Fruit fly (Drosophila melanogaster) whole organism, embryonic: ENCODE results near the gene CG31259.

ENCODE experiments used
- Aef1 ChIP-seq: fragments of 200-800 bp; sonication (Bioruptor generic); IDR thresholded peaks from 3 replicates; pipeline ENCODE4 v1.3.6; 2022; ENCODE audit warnings: missing biosample characterization, missing genetic modification characterization
- Antp ChIP-seq: fragments of 200-800 bp; sonication (Bioruptor generic); optimal IDR thresholded peaks from 3 replicates; lab custom pipeline; 2016; ENCODE audit warnings: missing biosample characterization, missing genetic modification characterization
- Awh ChIP-seq: fragments of 200-800 bp; sonication (Bioruptor generic); IDR thresholded peaks from 2 replicates; pipeline ENCODE4, ENCODE4 v1.3.6; 2022; ENCODE audit warnings: missing biosample characterization, missing genetic modification characterization
- Bdp1 ChIP-seq: fragments of 200-800 bp; sonication (Bioruptor generic); optimal IDR thresholded peaks from 3 replicates; lab custom pipeline; 2016; ENCODE audit warnings: missing biosample characterization, missing genetic modification characterization
- Blimp-1 ChIP-seq: fragments of 200-800 bp; sonication (Bioruptor generic); optimal IDR thresholded peaks from 3 replicates; lab custom pipeline; 2018; ENCODE audit warnings: missing biosample characterization, missing genetic modification characterization, mild to moderate bottlenecking, moderate library complexity, missing genetic modification reagents
- CG11247 ChIP-seq: fragments of 200-800 bp; sonication (Bioruptor generic); IDR thresholded peaks from 2 replicates; pipeline ENCODE4 v1.3.6; 2022; ENCODE audit warnings: missing biosample characterization, missing genetic modification characterization
- CG11456 ChIP-seq: fragments of 200-800 bp; sonication (Bioruptor generic); IDR thresholded peaks from 3 replicates; pipeline ENCODE4 v1.3.6; 2022; ENCODE audit warnings: missing biosample characterization, missing genetic modification characterization
- CG11696 ChIP-seq: fragments of 200-800 bp; sonication (Bioruptor generic); IDR thresholded peaks from 2 replicates; pipeline ENCODE4 v1.3.6; 2022; ENCODE audit warnings: missing biosample characterization, missing genetic modification characterization
- CG12744 ChIP-seq: fragments of 200-800 bp; sonication (Bioruptor generic); optimal IDR thresholded peaks from 2 replicates; lab custom pipeline; 2016; ENCODE audit warnings: missing biosample characterization, missing genetic modification characterization
- CG15514 ChIP-seq: fragments of 200-800 bp; sonication (Bioruptor generic); optimal IDR thresholded peaks from 3 replicates; lab custom pipeline; 2017; ENCODE audit warnings: missing biosample characterization, missing genetic modification characterization, mild to moderate bottlenecking, moderate library complexity, missing genetic modification reagents
- CG16863 ChIP-seq: fragments of 200-800 bp; sonication (Bioruptor generic); optimal IDR thresholded peaks from 3 replicates; lab custom pipeline; 2016; ENCODE audit warnings: missing biosample characterization, missing genetic modification characterization
- CG3163 ChIP-seq: fragments of 200-800 bp; sonication (Bioruptor generic); optimal IDR thresholded peaks from 3 replicates; lab custom pipeline; 2016; ENCODE audit warnings: missing biosample characterization, missing genetic modification characterization
- CG32767 ChIP-seq: fragments of 200-800 bp; sonication (Bioruptor generic); IDR thresholded peaks from 2 replicates; pipeline ENCODE4 v1.3.6; 2022; ENCODE audit warnings: missing biosample characterization, missing genetic modification characterization
- CG3838 ChIP-seq: fragments of 200-800 bp; sonication (Bioruptor generic); optimal IDR thresholded peaks from 3 replicates; lab custom pipeline; 2016; ENCODE audit warnings: missing biosample characterization, missing genetic modification characterization
- CG4404 ChIP-seq: fragments of 200-800 bp; sonication (Bioruptor generic); IDR thresholded peaks from 2 replicates; pipeline ENCODE4 v1.3.6; 2022; ENCODE audit warnings: missing biosample characterization, missing genetic modification characterization
- CG7357 ChIP-seq: fragments of 200-800 bp; sonication (Bioruptor generic); IDR thresholded peaks from 3 replicates; pipeline ENCODE4 v1.3.6; 2022; ENCODE audit warnings: missing biosample characterization, missing genetic modification characterization
- CG7745 ChIP-seq: fragments of 200-800 bp; sonication (Bioruptor generic); optimal IDR thresholded peaks from 2 replicates; lab custom pipeline; 2018; ENCODE audit warnings: missing biosample characterization, mild to moderate bottlenecking, missing genetic modification characterization, moderate library complexity
- Dad ChIP-seq: fragments of 200-800 bp; sonication (Bioruptor generic); optimal IDR thresholded peaks from 3 replicates; lab custom pipeline; 2016; ENCODE audit warnings: missing biosample characterization, missing genetic modification characterization
- Dp ChIP-seq: fragments of 200-800 bp; sonication (Bioruptor generic); optimal IDR thresholded peaks from 2 replicates; lab custom pipeline; 2018; ENCODE audit warnings: missing biosample characterization, mild to moderate bottlenecking, missing genetic modification characterization, moderate library complexity
- Elba2 ChIP-seq: fragments of 200-800 bp; sonication (Bioruptor generic); optimal IDR thresholded peaks from 3 replicates; lab custom pipeline; 2016; ENCODE audit warnings: missing biosample characterization, missing genetic modification characterization
- Gug ChIP-seq: fragments of 200-800 bp; sonication (Bioruptor generic); IDR thresholded peaks from 4 replicates; pipeline ENCODE4 v1.3.6; 2022; ENCODE audit warnings: missing biosample characterization, missing genetic modification characterization
- HmgD ChIP-seq: fragments of 200-800 bp; sonication (Bioruptor generic); optimal IDR thresholded peaks from 3 replicates; lab custom pipeline; 2016; ENCODE audit warnings: missing biosample characterization, missing genetic modification characterization
- HmgZ ChIP-seq: fragments of 200-800 bp; sonication (Bioruptor generic); optimal IDR thresholded peaks from 2 replicates; lab custom pipeline; 2018; ENCODE audit warnings: missing biosample characterization, mild to moderate bottlenecking, missing genetic modification characterization
- Hr3 ChIP-seq: fragments of 200-800 bp; sonication (Bioruptor generic); optimal IDR thresholded peaks from 3 replicates; lab custom pipeline; 2016; ENCODE audit warnings: missing biosample characterization, missing genetic modification characterization
- Lim3 ChIP-seq: fragments of 200-800 bp; sonication (Bioruptor generic); IDR thresholded peaks from 2 replicates; pipeline ENCODE4 v1.3.6; 2022; ENCODE audit warnings: missing biosample characterization, missing genetic modification characterization
- Max ChIP-seq: fragments of 200-800 bp; sonication (Bioruptor generic); optimal IDR thresholded peaks from 2 replicates; lab custom pipeline; 2016; ENCODE audit warnings: missing biosample characterization, mild to moderate bottlenecking, missing genetic modification characterization
- Mrtf ChIP-seq: fragments of 200-800 bp; sonication (Bioruptor generic); IDR thresholded peaks from 3 replicates; pipeline ENCODE4 v1.3.6; 2022; ENCODE audit warnings: missing biosample characterization, missing genetic modification characterization
- Poxn ChIP-seq: fragments of 200-800 bp; sonication (Bioruptor generic); IDR thresholded peaks from 2 replicates; pipeline ENCODE4 v1.3.6; 2022; ENCODE audit warnings: missing biosample characterization, missing genetic modification characterization
- Rx ChIP-seq: fragments of 200-800 bp; sonication (Bioruptor generic); IDR thresholded peaks from 2 replicates; pipeline ENCODE4 v1.3.6; 2022; ENCODE audit warnings: missing biosample characterization, missing genetic modification characterization
- Sin3A ChIP-seq: fragments of >200 bp; optimal IDR thresholded peaks from 2 replicates; lab custom pipeline; 2018
- TFAM ChIP-seq: fragments of 200-800 bp; sonication (Bioruptor generic); optimal IDR thresholded peaks from 2 replicates; lab custom pipeline; 2017; ENCODE audit warnings: missing biosample characterization, missing genetic modification characterization, inconsistent platforms
- az2 ChIP-seq: fragments of 200-800 bp; sonication (Bioruptor generic); optimal IDR thresholded peaks from 3 replicates; lab custom pipeline; 2016; ENCODE audit warnings: missing biosample characterization, missing genetic modification characterization
- bbx ChIP-seq: fragments of 200-800 bp; sonication (Bioruptor generic); IDR thresholded peaks from 2 replicates; pipeline ENCODE4 v1.3.6; 2022; ENCODE audit warnings: missing biosample characterization, missing genetic modification characterization; ENCODE audit not compliant: partially characterized antibody
- bsh ChIP-seq, 2 experiments: fragments of 200-800 bp; sonication (Bioruptor generic); optimal IDR thresholded peaks; 2 replicates each; lab custom pipeline; 2017 to 2018; ENCODE audit warnings: mild to moderate bottlenecking in 2 of 2, missing biosample characterization in 2 of 2, missing genetic modification characterization in 2 of 2, moderate library complexity in 1 of 2
- cad ChIP-seq: fragments of >200 bp; optimal IDR thresholded peaks from 2 replicates; lab custom pipeline; 2017; ENCODE audit warnings: missing biosample characterization, missing genetic modification characterization
- cas ChIP-seq: fragments of 200-800 bp; sonication (Bioruptor generic); IDR thresholded peaks from 2 replicates; pipeline ENCODE4 v1.3.6; 2022; ENCODE audit warnings: missing biosample characterization, missing genetic modification characterization
- cg ChIP-seq: fragments of 200-800 bp; sonication (Bioruptor generic); optimal IDR thresholded peaks from 3 replicates; lab custom pipeline; 2019; ENCODE audit warnings: missing biosample characterization, mild to moderate bottlenecking, missing genetic modification characterization, moderate library complexity
- da ChIP-seq: fragments of 200-800 bp; sonication (Bioruptor generic); optimal IDR thresholded peaks from 2 replicates; lab custom pipeline; 2016; ENCODE audit warnings: missing biosample characterization, missing genetic modification characterization
- danr ChIP-seq: fragments of 200-800 bp; sonication (Bioruptor generic); IDR thresholded peaks from 2 replicates; pipeline ENCODE4 v1.3.6; 2022; ENCODE audit warnings: missing biosample characterization, missing genetic modification characterization
- ftz-f1 ChIP-seq: fragments of 200-800 bp; sonication (Bioruptor generic); optimal IDR thresholded peaks from 2 replicates; lab custom pipeline; 2016; ENCODE audit warnings: missing biosample characterization, missing genetic modification characterization
- fu2 ChIP-seq: fragments of 200-800 bp; sonication (Bioruptor generic); optimal IDR thresholded peaks from 2 replicates; lab custom pipeline; 2016; ENCODE audit warnings: missing biosample characterization, missing genetic modification characterization
- gcm ChIP-seq: fragments of 200-800 bp; sonication (Bioruptor generic); optimal IDR thresholded peaks from 2 replicates; lab custom pipeline; 2019; ENCODE audit warnings: missing biosample characterization, mild to moderate bottlenecking, missing genetic modification characterization, moderate library complexity
- ham ChIP-seq: fragments of 200-800 bp; sonication (Bioruptor generic); IDR thresholded peaks from 2 replicates; pipeline ENCODE4 v1.3.6; 2022; ENCODE audit warnings: missing biosample characterization, missing genetic modification characterization
- jing ChIP-seq: fragments of 200-800 bp; sonication (Bioruptor generic); optimal IDR thresholded peaks from 2 replicates; lab custom pipeline; 2018; ENCODE audit warnings: missing biosample characterization, mild to moderate bottlenecking, missing genetic modification characterization
- lmd ChIP-seq: fragments of 200-800 bp; sonication (Bioruptor generic); IDR thresholded peaks from 2 replicates; pipeline ENCODE4 v1.3.6; 2022; ENCODE audit warnings: missing biosample characterization, missing genetic modification characterization
- luna ChIP-seq: fragments of 200-800 bp; sonication (Bioruptor generic); optimal IDR thresholded peaks from 2 replicates; lab custom pipeline; 2016; ENCODE audit warnings: missing biosample characterization, missing genetic modification characterization
- rib ChIP-seq: fragments of 200-800 bp; sonication (Bioruptor generic); IDR thresholded peaks from 2 replicates; pipeline ENCODE4 v1.3.6; 2022; ENCODE audit warnings: missing biosample characterization, missing genetic modification characterization
- sens-2 ChIP-seq: fragments of 200-800 bp; sonication (Bioruptor generic); IDR thresholded peaks from 2 replicates; pipeline ENCODE4 v1.3.6; 2022; ENCODE audit warnings: missing biosample characterization, missing genetic modification characterization
- sob ChIP-seq: fragments of 200-800 bp; sonication (Bioruptor generic); IDR thresholded peaks from 2 replicates; pipeline ENCODE4 v1.3.6; 2022; ENCODE audit warnings: missing biosample characterization, missing genetic modification characterization
- stwl ChIP-seq: fragments of 200-800 bp; sonication (Bioruptor generic); optimal IDR thresholded peaks from 3 replicates; lab custom pipeline; 2018; ENCODE audit warnings: missing biosample characterization, mild to moderate bottlenecking, missing genetic modification characterization, moderate library complexity
- tgo ChIP-seq: fragments of 200-800 bp; sonication (Bioruptor generic); IDR thresholded peaks from 3 replicates; pipeline ENCODE4 v1.3.6; 2022; ENCODE audit warnings: missing biosample characterization, missing genetic modification characterization
- ttk ChIP-seq: fragments of 200-800 bp; sonication (Bioruptor generic); IDR thresholded peaks from 2 replicates; pipeline ENCODE4 v2.1.2; 2022; ENCODE audit warnings: missing biosample characterization, missing genetic modification characterization
- unc-4 ChIP-seq: fragments of 200-800 bp; sonication (Bioruptor generic); IDR thresholded peaks from 2 replicates; pipeline ENCODE4 v1.3.6; 2022; ENCODE audit warnings: missing biosample characterization, missing genetic modification characterization; ENCODE audit not compliant: partially characterized antibody
- yki ChIP-seq: fragments of >200 bp; optimal IDR thresholded peaks from 3 replicates; lab custom pipeline; 2018
- zfh1 ChIP-seq: fragments of 200-800 bp; sonication (Bioruptor generic); IDR thresholded peaks from 3 replicates; pipeline ENCODE4 v1.3.6; 2022; ENCODE audit warnings: missing biosample characterization, missing genetic modification characterization

The CG31259 gene

dm6 chr3R:8562484-8562886, 38.7 kb downstream of the CG31259 start, which contains the start of the genes mRpS18A and CG31460 (continued):
- TF ChIP-seq unc-4: peak; percentile 76
- peak; percentile 28 for TF ChIP-seq HmgZ
- TF ChIP-seq cad (GFP tag; lab: Kevin White, UChicago): no peak
- no peak for TF ChIP-seq ftz-f1 (GFP tag; lab: Kevin White, UChicago)
- no peak for TF ChIP-seq yki (lab: Kevin White, UChicago)
- no peak for TF ChIP-seq Elba2 (GFP tag; lab: Kevin White, UChicago)
- TF ChIP-seq Lim3: no peak
- TF ChIP-seq ttk (GFP tag; lab: Robert Waterston, UW): no peak
- no peak for TF ChIP-seq Mrtf (GFP tag; lab: Robert Waterston, UW)
- no peak for TF ChIP-seq CG4404 (GFP tag; lab: Robert Waterston, UW)
- TF ChIP-seq CG7745 (tag; lab: Kevin White, UChicago): no peak
- TF ChIP-seq Dad (GFP tag; lab: Kevin White, UChicago): no peak
- TF ChIP-seq CG3163 (GFP tag; lab: Kevin White, UChicago): no peak
- no peak for TF ChIP-seq Gug (GFP tag; lab: Robert Waterston, UW)
- no peak for TF ChIP-seq zfh1 (GFP tag; lab: Robert Waterston, UW)
- no peak for TF ChIP-seq Antp (GFP tag; lab: Kevin White, UChicago)
- TF ChIP-seq gcm (GFP tag; lab: Kevin White, UChicago): no peak
- no peak for TF ChIP-seq Awh (GFP tag; lab: Robert Waterston, UW)
- TF ChIP-seq cg: no peak
- no peak for TF ChIP-seq danr
- no peak for TF ChIP-seq rib
- TF ChIP-seq CG32767 (GFP tag; lab: Robert Waterston, UW): no peak
- 0 out of 3 replicates have a peak, but pooled peaks have one; percentile 14 for TF ChIP-seq Aef1 (GFP tag; lab: Robert Waterston, UW)
- TF ChIP-seq bbx (GFP tag; lab: Robert Waterston, UW): peak; percentile 44; the same call in 1 of the 2 replicates
- no peak for TF ChIP-seq CG7357 (GFP tag; lab: Robert Waterston, UW)
- TF ChIP-seq Bdp1: no peak
- TF ChIP-seq cas (GFP tag; lab: Robert Waterston, UW): no peak
- no peak for TF ChIP-seq CG11456 (GFP tag; lab: Robert Waterston, UW)
- no peak for TF ChIP-seq Sin3A (lab: Kevin White, UChicago)
- TF ChIP-seq CG11247 (GFP tag; lab: Robert Waterston, UW): no peak
- peak; percentile 5 for TF ChIP-seq CG15514 (GFP tag; lab: Kevin White, UChicago)
- TF ChIP-seq fu2 (GFP tag; lab: Kevin White, UChicago): no peak
- TF ChIP-seq jing (GFP tag; lab: Kevin White, UChicago): no peak
- no peak for TF ChIP-seq az2
- no peak for TF ChIP-seq Poxn (GFP tag; lab: Robert Waterston, UW)
- TF ChIP-seq Hr3 (GFP tag; lab: Kevin White, UChicago): no peak
- TF ChIP-seq TFAM (GFP tag; lab: Kevin White, UChicago): no peak
- no peak for TF ChIP-seq CG16863 (GFP tag; lab: Kevin White, UChicago)
- TF ChIP-seq HmgD (GFP tag; lab: Kevin White, UChicago): no peak
- TF ChIP-seq CG3838 (GFP tag; lab: Kevin White, UChicago): no peak
- TF ChIP-seq CG11696 (GFP tag; lab: Robert Waterston, UW): no peak
- TF ChIP-seq tgo (GFP tag; lab: Robert Waterston, UW): no peak
- no peak for TF ChIP-seq sens-2 (GFP tag; lab: Robert Waterston, UW)
- peak; percentile 68 for TF ChIP-seq stwl (tag; lab: Kevin White, UChicago)
- no peak for TF ChIP-seq bsh (GFP tag; optimal IDR thresholded peaks at IDR 0.05; lab: Kevin White, UChicago)
- no peak for TF ChIP-seq da (GFP tag; lab: Kevin White, UChicago)
- no peak for TF ChIP-seq CG12744 (GFP tag; lab: Kevin White, UChicago)
- no peak for TF ChIP-seq Blimp-1 (GFP tag; lab: Kevin White, UChicago)
- no peak for TF ChIP-seq sob (GFP tag; lab: Robert Waterston, UW)
- no peak for TF ChIP-seq luna (GFP tag; lab: Kevin White, UChicago)
- TF ChIP-seq lmd: no peak
- TF ChIP-seq ham: no peak
- TF ChIP-seq Dp (GFP tag; lab: Kevin White, UChicago): peak; percentile 23
- no peak for TF ChIP-seq Max (GFP tag; lab: Kevin White, UChicago)
- no peak for TF ChIP-seq Rx (GFP tag; lab: Robert Waterston, UW)
